Worm (Caenorhabditis elegans): ENCODE results near the gene F10E7.5.

The F10E7.5 gene

DNA sequence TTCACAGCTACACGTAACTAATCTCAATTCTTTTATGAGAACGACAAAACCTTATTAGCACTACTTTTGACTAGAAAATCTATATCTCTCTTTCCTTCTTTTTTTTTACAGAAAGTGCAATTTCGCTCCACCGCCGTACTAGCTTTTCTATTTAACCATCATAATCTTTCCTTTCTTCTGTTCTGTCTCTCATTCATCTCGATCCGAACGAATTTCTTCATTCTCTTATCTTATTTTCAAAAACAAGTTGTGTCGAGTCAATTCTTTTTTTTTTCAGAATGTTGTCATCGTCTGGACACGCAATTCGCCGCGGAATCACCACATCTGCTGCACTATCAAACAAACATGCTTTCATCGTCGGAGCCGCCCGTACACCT is 38.3 kb upstream of the F10E7.5 start, which contains the start of gene kat-1:
Gene kat-1 (plus strand): TSS at position 278 of the 377 bp plus-strand sequence.
- no peak for TF ChIP-seq D2030.7 (GFP tag; IDR thresholded peaks at IDR 0.05)
- no peak for TF ChIP-seq nhr-27 (tag; optimal IDR thresholded peaks at IDR 0.05)
- no peak for TF ChIP-seq cebp-1 (GFP tag; IDR thresholded peaks at IDR 0.05)
- no peak for TF ChIP-seq cebp-1 (tag; optimal IDR thresholded peaks at IDR 0.05)
- no peak for TF ChIP-seq aptf-2 (GFP tag; conservative IDR thresholded peaks at IDR 0.05)
- no peak for TF ChIP-seq C06A6.2 (GFP tag; conservative IDR thresholded peaks at IDR 0.05)
- TF ChIP-seq T07F8.4 (tag; optimal IDR thresholded peaks at IDR 0.05), result no peak
- TF ChIP-seq dox-1 (GFP tag; IDR thresholded peaks at IDR 0.05), result 0 out of 2 replicates have a peak, but pooled peaks have one; percentile 4
- TF ChIP-seq nhr-90 (tag; optimal IDR thresholded peaks at IDR 0.05), result no peak
- no peak for TF ChIP-seq Y53G8AR.9 (GFP tag; conservative IDR thresholded peaks at IDR 0.05)

DNA sequence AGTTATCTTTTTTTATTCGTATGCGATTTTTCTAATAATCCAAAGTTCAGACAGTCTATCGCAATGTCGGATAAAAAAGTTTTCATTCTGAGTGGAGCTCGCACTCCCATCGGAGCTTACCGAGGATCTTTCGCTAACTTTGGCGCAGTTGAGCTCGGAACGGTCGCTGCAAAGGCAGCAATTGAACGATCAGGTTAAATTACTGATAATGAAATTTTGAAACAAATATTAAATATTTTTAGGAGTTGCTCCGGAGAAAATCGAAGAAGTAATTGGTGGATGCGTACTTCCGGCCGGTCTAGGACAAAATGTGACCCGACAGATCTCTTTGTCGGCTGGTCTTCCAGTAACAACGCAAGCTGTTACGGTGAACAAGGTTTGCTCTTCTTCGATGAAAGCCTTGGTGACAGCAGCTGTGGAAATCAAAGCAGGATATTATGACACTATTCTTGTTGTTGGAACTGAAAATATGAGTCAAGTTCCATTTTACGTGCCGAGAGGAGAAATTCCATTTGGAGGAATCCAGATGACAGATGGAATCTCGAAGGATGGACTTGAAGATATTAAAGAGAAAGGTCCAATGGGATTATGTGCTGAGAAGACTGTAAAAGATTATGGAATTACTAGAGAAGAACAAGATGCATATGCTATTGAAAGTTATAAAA is 36.1 kb upstream of the F10E7.5 start, which contains the start of gene T02G5.7:
Gene T02G5.7 (plus strand): TSS at position 51 of the 665 bp plus-strand sequence.
- TF ChIP-seq ZK185.1 (tag; optimal IDR thresholded peaks at IDR 0.05; ENCODE audit: poor library complexity, severe bottlenecking) (no peak), dpl-1 (GFP tag; optimal IDR thresholded peaks at IDR 0.05) (no peak), mcd-1 (GFP tag; IDR thresholded peaks at IDR 0.05) (peak; percentile 36), ekl-4 (GFP tag; IDR thresholded peaks at IDR 0.05) (0 out of 2 replicates have a peak, but pooled peaks have one; percentile 17), lir-1 (GFP tag; conservative IDR thresholded peaks at IDR 0.05) (no peak), chd-7 (tag; optimal IDR thresholded peaks at IDR 0.05) (peak; percentile 21), lin-54 (GFP tag; optimal IDR thresholded peaks at IDR 0.05) (peak; percentile 5), athp-1 (tag; optimal IDR thresholded peaks at IDR 0.05) (no peak), B0261.1 (tag; optimal IDR thresholded peaks at IDR 0.05) (no peak), unc-130 (GFP tag; optimal IDR thresholded peaks at IDR 0.05) (no peak), ama-1 (optimal IDR thresholded peaks at IDR 0.05) (peak; percentile 29), ama-1 (GFP tag; optimal IDR thresholded peaks at IDR 0.05) (no peak), rcor-1 (GFP tag; IDR thresholded peaks at IDR 0.05) (no peak), aptf-2 (GFP tag; conservative IDR thresholded peaks at IDR 0.05) (no peak), F10E7.11 (tag; optimal IDR thresholded peaks at IDR 0.05) (no peak), dpff-1 (tag; optimal IDR thresholded peaks at IDR 0.05) (peak; percentile 75), repo-1 (tag; optimal IDR thresholded peaks at IDR 0.05) (peak; percentile 8), C06A6.2 (GFP tag; conservative IDR thresholded peaks at IDR 0.05) (0 out of 2 replicates have a peak, but pooled peaks have one; percentile 44), attf-3 (GFP tag; conservative IDR thresholded peaks at IDR 0.05) (no peak), pbrm-1 (GFP tag; IDR thresholded peaks at IDR 0.05) (0 out of 2 replicates have a peak, but pooled peaks have one; percentile 15), madf-6 (GFP tag; IDR thresholded peaks at IDR 0.05) (peak; percentile 29; the same call in 1 of the 2 replicates), nfyb-1 (GFP tag; IDR thresholded peaks at IDR 0.05) (peak; percentile 42; the same call in 1 of the 2 replicates), Y79H2A.3 (GFP tag; conservative IDR thresholded peaks at IDR 0.05) (no peak), zim-3 (tag; optimal IDR thresholded peaks at IDR 0.05) (peak; percentile 74), cebp-1 (GFP tag; IDR thresholded peaks at IDR 0.05) (no peak), cebp-1 (tag; optimal IDR thresholded peaks at IDR 0.05) (peak; percentile 36), nhr-179 (tag; optimal IDR thresholded peaks at IDR 0.05) (no peak), hlh-12 (tag; optimal IDR thresholded peaks at IDR 0.05) (no peak), madf-8 (GFP tag; conservative IDR thresholded peaks at IDR 0.05) (no peak), ztf-18 (tag; optimal IDR thresholded peaks at IDR 0.05) (peak; percentile 15), F23B12.7 (tag; optimal IDR thresholded peaks at IDR 0.05; ENCODE audit: insufficient read depth) (no peak), bed-1 (GFP tag; IDR thresholded peaks at IDR 0.05) (no peak), B0336.3 (GFP tag; IDR thresholded peaks at IDR 0.05) (peak; percentile 59; the same call in 1 of the 2 replicates), hsf-1 (GFP tag; IDR thresholded peaks at IDR 0.05) (no peak), Y53G8AR.9 (GFP tag; conservative IDR thresholded peaks at IDR 0.05) (peak; percentile 78), ztf-22 (GFP tag; optimal IDR thresholded peaks at IDR 0.05) (peak; percentile 20), lin-35 (GFP tag; optimal IDR thresholded peaks at IDR 0.05) (peak in 1 of 3 experiments; percentile 3)

All from whole organism, young adult.